Worm (Caenorhabditis elegans) whole organism, L4/young adult: ENCODE measurements around the gene fip-4.
A peak's percentile ranks its signal among the peaks of the same experiment; 100 is the strongest.

ENCODE experiments used
- W03F9.2 ChIP-seq: fragments of 150-350 bp; optimal IDR thresholded peaks from 2 replicates; lab custom pipeline; 2014; ENCODE audit warnings: missing biosample characterization, missing genetic modification characterization
- dao-5 ChIP-seq: sonication (generic microtip); optimal IDR thresholded peaks from 2 replicates; lab custom pipeline; 2016; ENCODE audit warnings: missing genotype, missing genetic modification characterization, moderate library complexity, missing compliant biosample characterization
- him-1 ChIP-seq: sonication (generic microtip); optimal IDR thresholded peaks from 2 replicates; lab custom pipeline; 2016; ENCODE audit warnings: missing genotype, missing genetic modification reagents, missing genetic modification characterization, missing compliant biosample characterization

The fip-4 gene

DNA sequence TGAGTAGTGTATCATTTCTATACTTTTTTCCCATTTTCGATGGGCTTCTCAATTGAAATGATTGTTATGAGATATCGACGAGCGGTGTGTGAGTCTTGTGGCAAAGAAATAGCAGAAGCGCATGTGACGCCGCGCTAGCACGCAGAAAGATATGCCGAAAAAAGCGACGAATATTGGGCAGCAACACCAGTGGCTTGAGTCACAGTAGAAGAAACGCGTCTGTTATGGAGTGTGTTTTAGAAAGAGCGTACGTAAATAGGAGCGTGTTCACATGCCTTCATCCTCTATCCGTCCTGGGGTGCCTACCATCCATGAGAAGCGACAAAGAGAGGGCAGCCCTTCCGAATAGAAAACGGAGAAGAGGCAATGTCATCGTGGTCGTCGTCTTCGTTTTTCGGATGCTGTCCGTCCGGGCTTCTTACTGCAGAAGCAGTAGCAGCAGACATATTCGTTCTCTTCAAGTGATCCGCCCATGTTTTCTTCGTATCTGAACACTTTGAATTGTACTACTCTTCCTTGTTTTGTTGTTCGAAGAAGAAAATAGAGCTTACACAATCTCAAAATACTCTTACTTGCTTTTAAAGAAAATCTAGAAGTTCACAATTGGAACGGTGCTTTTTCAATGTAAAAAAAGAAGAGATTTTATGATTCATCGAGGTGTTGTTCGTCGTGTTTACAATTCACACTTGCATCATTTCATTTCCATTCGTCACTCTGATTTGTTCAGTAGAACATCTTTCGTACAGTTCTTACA lies 1.1 kb downstream of the fip-4 start:
- TF ChIP-seq dao-5 (tag; lab: Kevin White, UChicago), result no peak
- TF ChIP-seq him-1, result no peak
- no peak for TF ChIP-seq W03F9.2

DNA sequence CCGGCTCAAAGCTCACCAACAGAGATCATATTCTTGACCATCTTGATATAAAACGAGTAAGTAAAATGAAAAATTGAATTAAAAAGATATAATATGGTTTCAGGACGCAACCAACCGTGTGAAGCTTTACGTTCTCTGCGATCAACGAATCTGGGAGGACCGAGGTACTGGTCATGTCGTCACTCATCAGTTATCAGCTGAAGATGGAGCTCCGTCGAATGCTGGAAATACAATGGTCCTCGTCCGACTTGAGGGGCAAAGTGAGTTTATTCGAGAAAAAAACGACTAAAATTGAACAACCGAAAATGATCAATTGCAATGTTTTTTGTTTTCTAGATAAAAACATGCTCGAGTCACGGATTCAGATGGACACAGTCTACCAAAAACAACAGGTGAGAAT lies 2.6 kb downstream of the fip-4 start:
- TF ChIP-seq dao-5 (tag; lab: Kevin White, UChicago) (no peak), W03F9.2 (no peak), him-1 (no peak)

DNA sequence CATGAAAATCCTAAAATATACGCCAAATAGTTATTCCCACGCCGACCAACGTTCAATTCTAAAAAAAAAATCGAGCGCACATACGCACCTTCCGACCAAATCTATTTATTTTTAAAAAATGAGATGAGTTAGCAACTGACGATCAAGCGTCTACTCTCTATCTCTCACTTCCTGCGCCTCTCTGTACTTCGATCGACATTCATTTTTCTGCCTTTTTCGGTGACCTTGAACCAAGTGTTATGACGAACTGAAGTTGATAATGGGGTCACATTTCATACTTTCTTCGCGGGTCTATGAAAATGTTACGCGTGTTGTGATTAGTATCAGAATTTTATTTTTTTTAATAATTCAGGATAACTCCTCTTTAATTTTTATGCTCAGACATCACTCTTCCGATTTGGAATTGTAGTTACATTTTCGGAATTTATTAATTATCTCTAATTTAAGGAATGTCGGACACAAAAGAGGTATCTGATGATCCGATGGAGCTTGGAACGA lies 3.7 kb downstream of the fip-4 start, which contains the start of gene smk-1:
Gene smk-1, plus strand, starts transcription at position 448 of the 498 bp plus-strand sequence.
- no peak for TF ChIP-seq W03F9.2
- no peak for TF ChIP-seq him-1
- TF ChIP-seq dao-5 (tag; lab: Kevin White, UChicago), result no peak

DNA sequence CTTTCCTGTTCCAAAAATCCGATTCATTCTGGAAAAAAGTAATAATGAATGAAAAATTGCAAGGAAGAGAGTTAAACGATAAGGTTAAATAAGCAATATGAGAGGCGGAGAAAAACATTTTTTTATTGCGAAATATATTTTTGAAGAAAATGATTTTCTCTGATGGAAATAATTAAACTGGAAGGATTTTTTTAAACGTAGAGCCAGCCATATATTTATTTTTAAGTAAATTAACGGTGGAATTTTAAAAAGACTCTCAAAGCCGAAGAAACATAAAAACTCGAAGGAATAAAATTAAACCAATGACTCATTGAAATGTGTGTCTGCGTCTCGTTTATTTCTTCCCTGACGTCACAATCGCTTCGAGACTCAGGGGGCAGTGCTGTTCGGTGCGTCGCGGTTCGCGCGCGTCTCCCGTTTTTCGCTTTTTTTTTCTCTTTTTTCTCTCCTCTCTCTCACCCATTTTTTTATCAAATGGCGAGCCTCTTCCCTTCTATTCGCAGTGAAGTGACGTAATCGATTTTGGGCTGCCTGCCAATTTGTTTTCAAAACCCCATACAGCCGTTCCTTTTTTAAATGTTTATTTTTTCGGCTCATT lies 4.9 kb downstream of the fip-4 start, which contains the start of gene vps-60:
Gene vps-60, minus strand, starts transcription at position 30 of the 598 bp plus-strand sequence.
- peak; percentile 81 for TF ChIP-seq him-1
- TF ChIP-seq W03F9.2, result peak; percentile 94
- TF ChIP-seq dao-5 (tag; lab: Kevin White, UChicago), result no peak

DNA sequence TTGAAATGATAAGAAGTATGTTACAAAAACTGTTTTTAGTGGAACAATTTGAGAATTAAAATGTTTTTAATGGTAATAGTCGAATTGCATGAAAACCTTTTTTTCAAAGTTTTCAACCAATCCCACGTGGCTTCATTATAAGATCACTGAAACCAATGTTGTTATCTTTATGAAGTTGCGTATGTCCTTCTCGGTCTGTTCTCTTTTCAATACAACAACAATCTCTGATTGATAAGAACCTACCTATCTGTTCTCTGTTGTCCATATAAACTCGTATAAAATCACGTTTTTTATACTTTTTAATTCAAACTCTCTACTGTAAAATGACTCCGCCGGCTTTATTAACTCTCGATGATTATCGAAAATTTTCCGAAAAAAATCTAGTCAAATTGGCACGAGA lies 7.8 kb downstream of the fip-4 start, which contains the start of gene F41E6.5:
Gene F41E6.5, plus strand, starts transcription at position 209 of the 400 bp plus-strand sequence.
- TF ChIP-seq him-1 (no peak), W03F9.2 (no peak), dao-5 (tag; lab: Kevin White, UChicago) (no peak)

DNA sequence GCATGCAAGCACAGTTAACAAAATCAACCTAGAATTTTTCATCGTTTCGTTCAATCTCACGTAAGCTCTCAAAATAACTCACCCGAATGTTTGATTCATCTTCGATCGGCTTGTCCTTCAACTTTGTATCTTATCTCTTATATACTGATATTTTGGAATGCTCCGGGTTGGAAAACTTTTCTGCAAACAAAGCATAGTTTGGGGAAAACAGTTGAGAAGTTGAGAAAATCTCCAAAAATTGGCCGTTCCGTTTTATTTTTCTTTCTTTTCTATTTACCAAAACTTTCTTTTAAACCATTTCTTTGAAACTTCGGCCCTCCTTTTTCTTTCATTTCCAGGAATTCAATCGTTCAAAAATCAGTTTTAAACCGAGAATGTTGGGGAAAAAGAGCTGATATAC lies 8.4 kb downstream of the fip-4 start, which contains the start of gene F41E6.15:
Gene F41E6.15, minus strand, starts transcription at position 101 of the 400 bp plus-strand sequence.
- TF ChIP-seq dao-5 (tag; lab: Kevin White, UChicago) (no peak), W03F9.2 (no peak), him-1 (no peak)

DNA sequence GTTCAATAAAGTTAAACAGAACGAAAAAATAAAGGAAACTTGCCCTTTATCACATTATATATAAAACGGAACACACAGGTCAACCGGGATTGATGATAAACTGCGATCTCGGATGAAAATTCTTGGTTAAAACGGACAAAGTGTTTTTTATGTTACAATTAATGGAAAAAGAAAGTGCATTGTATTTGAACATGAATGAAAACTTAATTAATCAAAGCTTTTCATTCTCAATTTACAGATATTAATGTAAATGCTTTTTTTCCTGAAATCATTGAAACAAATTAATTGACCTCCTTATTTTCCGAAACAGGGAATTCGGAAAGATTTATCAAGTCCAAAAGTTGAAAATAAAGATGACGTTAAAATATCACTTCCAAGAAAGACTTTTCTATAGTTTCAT lies 9.6 kb downstream of the fip-4 start, which contains the start of gene F41E6.8:
Gene F41E6.8, minus strand, starts transcription at position 101 of the 400 bp plus-strand sequence.
- TF ChIP-seq him-1 (no peak), W03F9.2 (no peak), dao-5 (tag; lab: Kevin White, UChicago) (no peak)

DNA sequence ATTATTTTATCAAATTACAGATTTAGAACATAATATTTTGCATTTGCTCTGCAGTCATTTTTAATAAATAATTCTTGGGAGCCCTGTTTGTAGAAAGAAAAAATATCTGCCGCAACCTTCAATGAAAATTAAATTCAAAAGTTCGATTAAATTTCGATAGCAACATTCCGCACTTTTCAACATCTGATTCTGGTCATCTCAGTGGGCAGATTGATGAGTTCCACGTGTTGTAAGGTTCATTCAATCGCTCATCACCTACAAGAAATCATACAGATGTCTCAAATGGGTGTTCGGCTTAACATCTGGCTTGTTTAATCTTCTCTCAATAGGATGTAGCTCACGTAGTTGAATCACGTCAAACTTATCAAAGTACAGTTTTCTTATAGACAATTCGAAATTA lies 11.1 kb downstream of the fip-4 start:
- TF ChIP-seq dao-5 (tag; lab: Kevin White, UChicago) (no peak), him-1 (no peak), W03F9.2 (no peak)

DNA sequence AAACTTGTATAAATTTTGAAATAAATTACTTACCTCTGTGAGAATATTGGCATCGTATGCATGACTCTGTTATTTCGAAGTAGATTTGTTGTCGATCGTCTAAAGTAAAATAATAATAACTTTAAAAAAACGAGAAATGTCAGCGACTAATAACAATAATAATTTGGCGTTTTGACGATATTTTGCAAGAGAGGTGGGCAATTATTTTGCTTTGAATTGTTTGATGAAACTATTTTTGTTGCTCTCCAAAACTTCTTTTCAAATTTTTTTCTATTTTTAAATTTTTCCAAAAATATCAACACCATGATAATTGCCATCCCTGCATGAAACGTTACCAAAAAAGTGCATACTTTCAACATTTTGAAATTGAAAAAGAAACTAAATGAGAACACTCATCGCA lies 11.9 kb downstream of the fip-4 start, which contains the start of gene F41E6.7:
Gene F41E6.7, minus strand, starts transcription at position 101 of the 400 bp plus-strand sequence.
- TF ChIP-seq dao-5 (tag; lab: Kevin White, UChicago) (no peak), W03F9.2 (no peak), him-1 (no peak)

DNA sequence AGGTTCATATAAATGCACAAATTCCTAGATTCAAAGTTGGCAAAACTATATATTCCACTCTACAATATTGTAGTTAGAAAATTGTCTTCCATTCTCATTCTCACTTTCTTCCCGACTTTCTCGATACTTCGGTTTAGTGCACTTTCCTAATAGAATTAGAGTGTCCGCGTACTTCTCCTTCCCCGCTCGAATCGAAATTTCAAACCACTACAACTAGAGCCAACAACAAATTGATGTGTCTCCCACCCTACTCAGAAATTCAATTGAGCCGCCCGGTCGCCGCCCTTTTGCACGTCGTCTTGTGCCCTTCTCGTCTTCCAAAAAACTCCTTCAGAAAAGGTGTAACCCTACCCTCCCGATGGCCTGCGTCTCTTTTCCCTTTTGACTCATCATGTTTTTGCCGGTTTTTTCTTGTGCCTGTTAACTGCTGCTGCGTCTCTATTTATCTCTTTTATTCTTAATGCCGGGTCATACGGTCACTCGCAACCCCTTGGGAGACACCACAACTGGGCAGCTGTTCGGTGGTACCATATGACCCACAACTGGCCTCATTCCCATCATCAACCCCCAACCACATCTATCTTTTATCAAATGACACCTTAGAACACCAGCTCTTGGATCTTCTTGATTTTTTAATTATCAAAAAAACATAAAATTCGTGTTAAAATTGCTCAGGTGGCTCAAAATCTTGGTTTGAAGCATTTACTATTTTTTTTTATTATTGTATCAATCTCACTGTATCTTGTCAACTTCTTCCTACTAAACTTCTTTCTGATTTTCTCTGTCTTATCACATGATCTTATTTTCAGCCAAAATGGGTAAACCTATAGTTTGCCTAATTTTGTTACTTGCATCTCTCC lies 16.7 kb downstream of the fip-4 start, which contains the start of gene tag-196:
Gene tag-196, plus strand, starts transcription at position 810 of the 860 bp plus-strand sequence.
- TF ChIP-seq W03F9.2, result no peak
- no peak for TF ChIP-seq dao-5 (tag; lab: Kevin White, UChicago)
- TF ChIP-seq him-1, result no peak

DNA sequence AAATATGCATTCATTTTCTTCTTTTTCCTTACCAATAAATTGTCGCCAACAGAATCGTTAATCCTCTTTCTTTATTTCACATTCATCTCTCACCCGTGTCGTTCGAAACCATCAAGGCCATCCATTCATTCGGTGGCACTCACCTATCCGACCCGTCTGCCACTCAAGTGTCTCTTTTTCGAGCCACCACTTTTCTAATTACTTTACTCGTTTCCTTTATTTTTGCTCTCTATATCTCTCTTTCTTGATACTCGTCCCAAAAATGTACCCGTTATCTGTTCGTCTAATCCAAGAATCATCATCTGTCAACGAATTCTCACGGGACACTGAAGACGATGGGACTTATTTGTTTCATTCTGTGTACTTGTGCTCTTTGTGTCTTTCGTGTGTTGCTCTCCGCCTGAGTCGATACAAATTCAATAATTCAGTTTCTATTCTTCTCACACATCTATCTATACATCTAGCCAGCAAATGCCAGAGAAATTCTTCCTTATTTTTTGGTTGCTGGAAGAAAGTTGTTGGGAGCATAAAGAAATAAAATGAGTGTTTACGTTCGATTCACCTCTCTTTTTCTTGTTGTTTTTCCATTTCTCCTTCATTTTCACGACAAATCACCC lies 18.3 kb downstream of the fip-4 start:
- TF ChIP-seq him-1 (no peak), dao-5 (tag; lab: Kevin White, UChicago) (no peak), W03F9.2 (no peak)

DNA sequence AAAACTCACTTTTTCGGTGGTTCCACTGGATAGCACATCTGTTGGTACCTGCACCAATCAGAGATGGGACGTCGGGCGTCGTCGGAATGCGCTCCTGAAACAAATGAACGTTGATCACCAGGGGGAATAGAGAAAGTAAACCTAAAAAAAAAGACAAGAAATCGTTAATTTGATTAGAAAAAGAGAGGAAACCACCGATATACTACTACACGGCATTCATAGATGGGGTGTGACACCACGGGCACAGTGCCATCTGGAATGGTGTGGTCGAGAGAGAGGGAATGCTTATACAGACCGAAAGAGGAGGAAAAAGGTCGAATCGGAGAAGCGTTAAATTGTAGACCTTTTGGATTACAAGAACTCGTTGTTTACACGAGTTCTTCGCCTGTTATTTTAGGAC lies 23.0 kb downstream of the fip-4 start, which contains the start of gene C10B5.3:
Gene C10B5.3, minus strand, starts transcription at position 101 of the 400 bp plus-strand sequence.
- TF ChIP-seq W03F9.2, result no peak
- no peak for TF ChIP-seq dao-5 (tag; lab: Kevin White, UChicago)
- TF ChIP-seq him-1, result no peak

DNA sequence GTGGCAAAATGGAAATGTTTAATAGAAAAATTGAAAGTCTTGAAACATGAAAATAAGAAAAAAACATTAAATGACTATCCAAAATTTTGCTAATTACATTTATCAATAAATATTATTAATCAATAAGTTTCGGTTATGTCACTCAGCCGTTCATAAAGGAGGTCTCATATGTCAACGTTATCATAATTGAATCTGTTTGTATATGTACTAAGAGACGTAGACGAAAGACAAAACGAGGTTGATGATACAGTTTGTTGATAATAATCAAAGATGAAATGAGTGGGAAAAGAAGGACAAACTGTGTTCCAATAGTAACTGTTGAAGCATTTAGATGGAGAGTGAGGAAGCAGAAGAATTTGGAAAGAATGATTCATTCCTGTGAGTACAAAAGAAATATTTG lies 24.1 kb downstream of the fip-4 start:
- TF ChIP-seq him-1 (no peak), W03F9.2 (no peak), dao-5 (tag; lab: Kevin White, UChicago) (no peak)
